Fruit fly (Drosophila melanogaster) whole organism, embryonic: ENCODE results near the gene SerRS.

Source experiments
- BEAF-32 ChIP-seq: fragments of 200-800 bp; sonication (Bioruptor generic); optimal IDR thresholded peaks from 3 replicates; lab custom pipeline; 2017; ENCODE audit warnings: missing biosample characterization, missing genetic modification characterization, mild to moderate bottlenecking, moderate library complexity, missing genetic modification reagents
- Blimp-1 ChIP-seq: fragments of 200-800 bp; sonication (Bioruptor generic); optimal IDR thresholded peaks from 3 replicates; lab custom pipeline; 2018; ENCODE audit warnings: missing biosample characterization, missing genetic modification characterization, mild to moderate bottlenecking, moderate library complexity, missing genetic modification reagents
- BtbVII ChIP-seq: fragments of 200-800 bp; sonication (Bioruptor generic); optimal IDR thresholded peaks from 3 replicates; lab custom pipeline; 2017; ENCODE audit warnings: missing biosample characterization, mild to moderate bottlenecking, missing genetic modification characterization
- CG10654 ChIP-seq: fragments of 200-800 bp; sonication (Bioruptor generic); optimal IDR thresholded peaks from 2 replicates; lab custom pipeline; 2016; ENCODE audit warnings: missing biosample characterization, missing genetic modification characterization
- CG11456 ChIP-seq: fragments of 200-800 bp; sonication (Bioruptor generic); IDR thresholded peaks from 3 replicates; pipeline ENCODE4 v1.3.6; 2022; ENCODE audit warnings: missing biosample characterization, missing genetic modification characterization
- CG11695 ChIP-seq: fragments of 200-800 bp; sonication (Bioruptor generic); IDR thresholded peaks from 3 replicates; pipeline ENCODE4 v1.3.6; 2022; ENCODE audit warnings: missing biosample characterization, missing genetic modification characterization
- CG12155 ChIP-seq: fragments of 200-800 bp; sonication (Bioruptor generic); optimal IDR thresholded peaks from 3 replicates; lab custom pipeline; 2016; ENCODE audit warnings: missing biosample characterization, missing genetic modification characterization
- CG1233 ChIP-seq: fragments of 200-800 bp; sonication (Bioruptor generic); optimal IDR thresholded peaks from 4 replicates; lab custom pipeline; 2018; ENCODE audit warnings: missing biosample characterization, mild to moderate bottlenecking, missing genetic modification characterization
- CG12942 ChIP-seq: fragments of 200-800 bp; sonication (Bioruptor generic); optimal IDR thresholded peaks from 3 replicates; lab custom pipeline; 2016; ENCODE audit warnings: missing biosample characterization, missing genetic modification characterization
- CG14667 ChIP-seq: fragments of 200-800 bp; sonication (Bioruptor generic); IDR thresholded peaks from 2 replicates; pipeline ENCODE4 v1.3.6; 2022; ENCODE audit warnings: missing biosample characterization, missing genetic modification characterization
- CG16779 ChIP-seq: fragments of 200-800 bp; sonication (Bioruptor generic); IDR thresholded peaks from 2 replicates; pipeline ENCODE4 v1.3.6; 2022; ENCODE audit warnings: missing biosample characterization, missing genetic modification characterization
- CG17328 ChIP-seq: fragments of 200-800 bp; sonication (Bioruptor generic); IDR thresholded peaks from 2 replicates; pipeline ENCODE4 v1.3.6; 2022; ENCODE audit warnings: missing biosample characterization, missing genetic modification characterization
- CG18262 ChIP-seq: fragments of 200-800 bp; optimal IDR thresholded peaks from 3 replicates; lab custom pipeline; 2019; ENCODE audit warnings: missing biosample characterization, mild to moderate bottlenecking, missing genetic modification characterization, moderate library complexity
- CG18476 ChIP-seq: fragments of 200-800 bp; sonication (Bioruptor generic); optimal IDR thresholded peaks from 2 replicates; lab custom pipeline; 2016; ENCODE audit warnings: missing biosample characterization, mild to moderate bottlenecking, missing genetic modification characterization
- CG3838 ChIP-seq: fragments of 200-800 bp; sonication (Bioruptor generic); optimal IDR thresholded peaks from 3 replicates; lab custom pipeline; 2016; ENCODE audit warnings: missing biosample characterization, missing genetic modification characterization
- CG3995 ChIP-seq: fragments of 200-800 bp; sonication (Bioruptor generic); optimal IDR thresholded peaks from 3 replicates; lab custom pipeline; 2016; ENCODE audit warnings: missing biosample characterization, missing genetic modification characterization
- CG4360 ChIP-seq: fragments of 200-800 bp; sonication (Bioruptor generic); IDR thresholded peaks from 2 replicates; pipeline ENCODE4 v1.3.6; 2022; ENCODE audit warnings: missing biosample characterization, missing genetic modification characterization
- CG4617 ChIP-seq: fragments of 200-800 bp; sonication (Bioruptor generic); optimal IDR thresholded peaks from 3 replicates; lab custom pipeline; 2016; ENCODE audit warnings: missing biosample characterization, missing genetic modification characterization, borderline replicate concordance
- CG6791 ChIP-seq: fragments of 200-800 bp; sonication (Bioruptor generic); IDR thresholded peaks from 3 replicates; pipeline ENCODE4 v1.3.6; 2022; ENCODE audit warnings: missing biosample characterization, missing genetic modification characterization; ENCODE audit not compliant: partially characterized antibody
- CG7271 ChIP-seq: fragments of 200-800 bp; sonication (Bioruptor generic); optimal IDR thresholded peaks from 2 replicates; lab custom pipeline; 2018; ENCODE audit warnings: missing biosample characterization, mild to moderate bottlenecking, missing genetic modification characterization, moderate library complexity
- CG7987 ChIP-seq: fragments of 200-800 bp; sonication (Bioruptor generic); optimal IDR thresholded peaks from 2 replicates; lab custom pipeline; 2018; ENCODE audit warnings: missing biosample characterization, mild to moderate bottlenecking, missing genetic modification characterization, moderate library complexity
- CG8281 ChIP-seq: fragments of 200-800 bp; sonication (Bioruptor generic); optimal IDR thresholded peaks from 2 replicates; lab custom pipeline; 2018; ENCODE audit warnings: missing biosample characterization, mild to moderate bottlenecking, missing genetic modification characterization, moderate library complexity
- CG8388 ChIP-seq: fragments of 200-800 bp; sonication (Bioruptor generic); optimal IDR thresholded peaks from 2 replicates; lab custom pipeline; 2019; ENCODE audit warnings: missing biosample characterization, mild to moderate bottlenecking, missing genetic modification characterization, moderate library complexity
- Camta ChIP-seq: fragments of 200-800 bp; sonication (Bioruptor generic); optimal IDR thresholded peaks from 2 replicates; lab custom pipeline; 2016; ENCODE audit warnings: missing biosample characterization, missing genetic modification characterization
- CkIIα-i1 ChIP-seq: fragments of 200-800 bp; sonication (Bioruptor generic); IDR thresholded peaks from 2 replicates; pipeline ENCODE4 v1.3.6; 2022; ENCODE audit warnings: missing biosample characterization, missing genetic modification characterization
- Mad ChIP-seq: fragments of 200-800 bp; sonication (Bioruptor generic); optimal IDR thresholded peaks from 2 replicates; lab custom pipeline; 2016; ENCODE audit warnings: missing biosample characterization, missing genetic modification characterization
- Oaz ChIP-seq: fragments of 200-800 bp; sonication (Bioruptor generic); IDR thresholded peaks from 2 replicates; pipeline ENCODE4 v1.3.6; 2022; ENCODE audit warnings: missing biosample characterization, missing genetic modification characterization
- Poxn ChIP-seq: fragments of 200-800 bp; sonication (Bioruptor generic); IDR thresholded peaks from 2 replicates; pipeline ENCODE4 v1.3.6; 2022; ENCODE audit warnings: missing biosample characterization, missing genetic modification characterization
- Trl ChIP-seq, 3 experiments: fragments of >200 bp in 2 of 3; fragments of 200-800 bp in 1 of 3; sonication (Bioruptor generic) in 1 of 3; optimal IDR thresholded peaks; 2 replicates in 1 of 3; 3 replicates in 2 of 3; lab custom pipeline; 2016 to 2017; ENCODE audit warnings: missing biosample characterization in 1 of 3, missing genetic modification characterization in 1 of 3
- abd-A ChIP-seq: fragments of 200-800 bp; sonication (Bioruptor generic); optimal IDR thresholded peaks from 3 replicates; lab custom pipeline; 2019; ENCODE audit warnings: missing biosample characterization, mild to moderate bottlenecking, missing genetic modification characterization, moderate library complexity
- al ChIP-seq: fragments of 200-800 bp; sonication (Bioruptor generic); IDR thresholded peaks from 2 replicates; pipeline ENCODE4 v1.3.6; 2022; ENCODE audit warnings: missing biosample characterization, missing genetic modification characterization
- bbx ChIP-seq: fragments of 200-800 bp; sonication (Bioruptor generic); IDR thresholded peaks from 2 replicates; pipeline ENCODE4 v1.3.6; 2022; ENCODE audit warnings: missing biosample characterization, missing genetic modification characterization; ENCODE audit not compliant: partially characterized antibody
- dm ChIP-seq: fragments of 200-800 bp; sonication (Bioruptor generic); optimal IDR thresholded peaks from 3 replicates; lab custom pipeline; 2016; ENCODE audit warnings: missing biosample characterization, missing genetic modification characterization
- esg ChIP-seq: fragments of 200-800 bp; sonication (Bioruptor generic); conservative IDR thresholded peaks from 2 replicates; pipeline ENCODE4 v1.3.6; 2022; ENCODE audit warnings: missing biosample characterization, missing genetic modification characterization
- exex ChIP-seq: fragments of 200-800 bp; sonication (Bioruptor generic); optimal IDR thresholded peaks from 4 replicates; lab custom pipeline; 2018; ENCODE audit warnings: missing biosample characterization, mild to moderate bottlenecking, missing genetic modification characterization, moderate library complexity
- eyg ChIP-seq: fragments of 200-800 bp; sonication (Bioruptor generic); optimal IDR thresholded peaks from 3 replicates; lab custom pipeline; 2016; ENCODE audit warnings: missing biosample characterization, missing genetic modification characterization
- gcm ChIP-seq: fragments of 200-800 bp; sonication (Bioruptor generic); optimal IDR thresholded peaks from 2 replicates; lab custom pipeline; 2019; ENCODE audit warnings: missing biosample characterization, mild to moderate bottlenecking, missing genetic modification characterization, moderate library complexity
- inv ChIP-seq: fragments of 200-800 bp; sonication (Bioruptor generic); IDR thresholded peaks from 2 replicates; pipeline ENCODE4 v1.3.6; 2022; ENCODE audit warnings: missing biosample characterization, missing genetic modification characterization; ENCODE audit not compliant: partially characterized antibody
- lilli ChIP-seq: fragments of 200-800 bp; sonication (Bioruptor generic); optimal IDR thresholded peaks from 3 replicates; lab custom pipeline; 2016; ENCODE audit warnings: missing biosample characterization, missing genetic modification characterization
- maf-S ChIP-seq: fragments of 200-800 bp; sonication (Bioruptor generic); optimal IDR thresholded peaks from 2 replicates; lab custom pipeline; 2016; ENCODE audit warnings: missing biosample characterization, missing genetic modification characterization
- pan ChIP-seq, 4 experiments: fragments of >200 bp in 3 of 4; fragments of 200-800 bp in 1 of 4; sonication (Bioruptor generic) in 1 of 4; optimal IDR thresholded peaks in 3 of 4; IDR thresholded peaks in 1 of 4; 2 replicates each; pipeline versions ENCODE4 v1.3.6 to Lab custom; 2017 to 2022; ENCODE audit warnings: missing biosample characterization in 2 of 4, missing genetic modification characterization in 2 of 4, mixed read lengths in 1 of 4
- pfk ChIP-seq: fragments of 200-800 bp; sonication (Bioruptor generic); optimal IDR thresholded peaks from 2 replicates; lab custom pipeline; 2018; ENCODE audit warnings: missing biosample characterization, mild to moderate bottlenecking, missing genetic modification characterization, moderate library complexity
- pho ChIP-seq: fragments of 200-800 bp; sonication (Bioruptor generic); optimal IDR thresholded peaks from 2 replicates; lab custom pipeline; 2016; ENCODE audit warnings: missing biosample characterization, missing genetic modification characterization
- pum ChIP-seq: fragments of 200-800 bp; sonication (Bioruptor generic); optimal IDR thresholded peaks from 2 replicates; lab custom pipeline; 2016; ENCODE audit warnings: missing biosample characterization, missing genetic modification characterization
- ranshi ChIP-seq: fragments of 200-800 bp; sonication (Bioruptor generic); IDR thresholded peaks from 2 replicates; pipeline ENCODE4 v1.3.6; 2022; ENCODE audit warnings: missing biosample characterization, missing genetic modification characterization
- sd ChIP-seq: fragments of 200-800 bp; sonication (Bioruptor generic); optimal IDR thresholded peaks from 3 replicates; lab custom pipeline; 2018; ENCODE audit warnings: missing biosample characterization, mild to moderate bottlenecking, missing genetic modification characterization, moderate library complexity
- seq ChIP-seq: fragments of 200-800 bp; sonication (Bioruptor generic); IDR thresholded peaks from 2 replicates; pipeline ENCODE4 v1.3.6; 2022; ENCODE audit warnings: missing biosample characterization, missing genetic modification characterization
- trem ChIP-seq: fragments of 200-800 bp; optimal IDR thresholded peaks from 3 replicates; lab custom pipeline; 2019; ENCODE audit warnings: missing biosample characterization, mild to moderate bottlenecking, missing genetic modification characterization, moderate library complexity
- trh ChIP-seq: fragments of 200-800 bp; sonication (Bioruptor generic); optimal IDR thresholded peaks from 2 replicates; lab custom pipeline; 2016; ENCODE audit warnings: missing biosample characterization, missing genetic modification characterization
- ttk ChIP-seq: fragments of 200-800 bp; sonication (Bioruptor generic); IDR thresholded peaks from 2 replicates; pipeline ENCODE4 v2.1.2; 2022; ENCODE audit warnings: missing biosample characterization, missing genetic modification characterization

The SerRS gene

DNA sequence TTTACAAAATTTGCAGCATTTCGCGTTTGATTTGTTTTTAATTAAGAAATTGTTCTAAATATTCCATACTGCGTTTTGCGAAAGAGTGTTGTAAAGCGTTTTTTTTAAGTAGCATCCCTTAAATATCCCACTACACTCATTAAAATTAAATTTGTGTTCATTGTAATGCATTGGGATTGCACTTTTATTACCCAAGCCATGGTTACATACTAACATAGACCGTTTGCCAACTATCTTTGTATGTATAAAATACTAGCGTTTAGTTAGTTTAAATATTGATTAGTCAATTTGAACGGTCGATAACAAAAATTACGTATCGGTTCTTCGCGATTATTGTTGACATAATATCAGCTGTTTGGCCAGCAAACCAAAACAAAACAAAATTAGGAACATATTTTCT is 2.6 kb upstream of the SerRS start, which contains the start of the genes cnir and CG17221 (continued):
- TF ChIP-seq bbx (GFP tag; lab: Robert Waterston, UW): no peak
- TF ChIP-seq CG11695 (GFP tag; lab: Robert Waterston, UW): peak; percentile 48; the same call in 1 of the 3 replicates
- TF ChIP-seq lilli (GFP tag; lab: Kevin White, UChicago): peak; percentile 87
- peak; percentile 60 for TF ChIP-seq CG1233
- TF ChIP-seq CG16779 (GFP tag; lab: Robert Waterston, UW): peak; percentile 50; the same call in 1 of the 2 replicates
- TF ChIP-seq CG3995 (GFP tag; lab: Kevin White, UChicago): peak; percentile 46
- TF ChIP-seq BtbVII (GFP tag; lab: Kevin White, UChicago): peak; percentile 32
- peak; percentile 21 for TF ChIP-seq CG8281 (tag; lab: Kevin White, UChicago)
- TF ChIP-seq pan (optimal IDR thresholded peaks at IDR 0.05; lab: Kevin White, UChicago): no peak
- TF ChIP-seq pan (GFP tag; optimal IDR thresholded peaks at IDR 0.05 in 1 of 2, IDR thresholded peaks at IDR 0.05 in 1 of 2): no peak
- TF ChIP-seq CkIIα-i1 (GFP tag; lab: Robert Waterston, UW): no peak
- TF ChIP-seq CG10654 (GFP tag; lab: Kevin White, UChicago): peak; percentile 60
- TF ChIP-seq CG12942 (GFP tag; lab: Kevin White, UChicago): peak; percentile 54
- TF ChIP-seq CG18262 (tag; lab: Kevin White, UChicago): peak; percentile 55
- TF ChIP-seq CG4617 (GFP tag; lab: Kevin White, UChicago): peak; percentile 88
- TF ChIP-seq trem (tag; lab: Kevin White, UChicago): peak; percentile 86
- TF ChIP-seq inv: no peak
- TF ChIP-seq seq (GFP tag; lab: Robert Waterston, UW): peak; percentile 49; the same call in 1 of the 2 replicates
- peak; percentile 29 for TF ChIP-seq CG7987 (GFP tag; lab: Kevin White, UChicago)
- TF ChIP-seq trh (GFP tag; lab: Kevin White, UChicago): no peak
- TF ChIP-seq gcm (GFP tag; lab: Kevin White, UChicago): peak; percentile 5
- TF ChIP-seq dm (GFP tag; lab: Kevin White, UChicago): peak; percentile 43
- peak; percentile 72 for TF ChIP-seq BEAF-32
- peak; percentile 43 for TF ChIP-seq CG3838 (GFP tag; lab: Kevin White, UChicago)
- no peak for TF ChIP-seq Poxn (GFP tag; lab: Robert Waterston, UW)
- peak; percentile 66 for TF ChIP-seq maf-S (GFP tag; lab: Kevin White, UChicago)
- TF ChIP-seq pfk (GFP tag; lab: Kevin White, UChicago): no peak
- TF ChIP-seq eyg: peak; percentile 27
- no peak for TF ChIP-seq CG14667 (GFP tag; lab: Robert Waterston, UW)
- no peak for TF ChIP-seq al (GFP tag; lab: Robert Waterston, UW)
- peak; percentile 74 for TF ChIP-seq exex
- no peak for TF ChIP-seq esg (GFP tag; lab: Robert Waterston, UW)
- TF ChIP-seq Oaz (GFP tag; lab: Robert Waterston, UW): no peak
- no peak for TF ChIP-seq CG7271
- no peak for TF ChIP-seq CG11456
- TF ChIP-seq pho: peak; percentile 68
- TF ChIP-seq Blimp-1 (GFP tag; lab: Kevin White, UChicago): peak; percentile 46
- no peak for TF ChIP-seq CG4360
- peak; percentile 23 for TF ChIP-seq sd (tag; lab: Kevin White, UChicago)
- TF ChIP-seq CG18476: peak; percentile 82
- TF ChIP-seq CG8388 (GFP tag; lab: Kevin White, UChicago): peak; percentile 23
- peak; percentile 71 for TF ChIP-seq CG12155 (GFP tag; lab: Kevin White, UChicago)
- no peak for TF ChIP-seq ranshi (GFP tag; lab: Robert Waterston, UW)
- TF ChIP-seq CG17328 (GFP tag; lab: Robert Waterston, UW): no peak
- TF ChIP-seq CG6791 (GFP tag; lab: Robert Waterston, UW): no peak
- TF ChIP-seq pum (GFP tag; lab: Kevin White, UChicago): peak; percentile 69
- no peak for TF ChIP-seq abd-A (tag; lab: Kevin White, UChicago)
- peak; percentile 68 for TF ChIP-seq Mad
- peak; percentile 60 for TF ChIP-seq Camta (GFP tag; lab: Kevin White, UChicago)
- peak; percentile 69; the same call in 1 of the 2 replicates for TF ChIP-seq ttk
- TF ChIP-seq Trl (optimal IDR thresholded peaks at IDR 0.05; lab: Kevin White, UChicago): no peak
- TF ChIP-seq Trl (GFP tag; optimal IDR thresholded peaks at IDR 0.05; lab: Kevin White, UChicago): peak; percentile 87
